Fruit fly (Drosophila melanogaster) whole organism, embryonic: ENCODE results near the gene CHKov1.

Experiments
- CG10543 ChIP-seq: fragments of 200-800 bp; sonication (Bioruptor generic); optimal IDR thresholded peaks from 3 replicates; lab custom pipeline; 2017; ENCODE audit warnings: missing biosample characterization, mild to moderate bottlenecking, missing genetic modification characterization, moderate library complexity
- CG1233 ChIP-seq: fragments of 200-800 bp; sonication (Bioruptor generic); optimal IDR thresholded peaks from 4 replicates; lab custom pipeline; 2018; ENCODE audit warnings: missing biosample characterization, mild to moderate bottlenecking, missing genetic modification characterization
- CG13296 ChIP-seq: fragments of 200-800 bp; sonication (Bioruptor generic); optimal IDR thresholded peaks from 3 replicates; lab custom pipeline; 2018; ENCODE audit warnings: missing biosample characterization, mild to moderate bottlenecking, missing genetic modification characterization
- CG14860 ChIP-seq: fragments of 200-800 bp; sonication (Bioruptor generic); IDR thresholded peaks from 3 replicates; pipeline ENCODE4 v1.3.6; 2022; ENCODE audit warnings: missing biosample characterization, missing genetic modification characterization; ENCODE audit not compliant: partially characterized antibody
- CG16779 ChIP-seq: fragments of 200-800 bp; sonication (Bioruptor generic); IDR thresholded peaks from 2 replicates; pipeline ENCODE4 v1.3.6; 2022; ENCODE audit warnings: missing biosample characterization, missing genetic modification characterization
- CG32767 ChIP-seq: fragments of 200-800 bp; sonication (Bioruptor generic); IDR thresholded peaks from 2 replicates; pipeline ENCODE4 v1.3.6; 2022; ENCODE audit warnings: missing biosample characterization, missing genetic modification characterization
- Sox102F ChIP-seq: fragments of 200-800 bp; sonication (Bioruptor generic); optimal IDR thresholded peaks from 2 replicates; lab custom pipeline; 2018; ENCODE audit warnings: missing biosample characterization, mild to moderate bottlenecking, missing genetic modification characterization, moderate library complexity
- chm ChIP-seq: fragments of 200-800 bp; sonication (Bioruptor generic); IDR thresholded peaks from 2 replicates; pipeline ENCODE4 v1.3.6; 2022; ENCODE audit warnings: missing biosample characterization, missing genetic modification characterization
- nerfin-1 ChIP-seq: fragments of 200-800 bp; sonication (Bioruptor generic); optimal IDR thresholded peaks from 3 replicates; lab custom pipeline; 2019; ENCODE audit warnings: missing biosample characterization, mild to moderate bottlenecking, missing genetic modification characterization, moderate library complexity
- pan ChIP-seq, 4 experiments: fragments of >200 bp in 3 of 4; fragments of 200-800 bp in 1 of 4; sonication (Bioruptor generic) in 1 of 4; optimal IDR thresholded peaks in 3 of 4; IDR thresholded peaks in 1 of 4; 2 replicates each; pipeline versions ENCODE4 v1.3.6 to Lab custom; 2017 to 2022; ENCODE audit warnings: missing biosample characterization in 2 of 4, missing genetic modification characterization in 2 of 4, mixed read lengths in 1 of 4

DNA sequence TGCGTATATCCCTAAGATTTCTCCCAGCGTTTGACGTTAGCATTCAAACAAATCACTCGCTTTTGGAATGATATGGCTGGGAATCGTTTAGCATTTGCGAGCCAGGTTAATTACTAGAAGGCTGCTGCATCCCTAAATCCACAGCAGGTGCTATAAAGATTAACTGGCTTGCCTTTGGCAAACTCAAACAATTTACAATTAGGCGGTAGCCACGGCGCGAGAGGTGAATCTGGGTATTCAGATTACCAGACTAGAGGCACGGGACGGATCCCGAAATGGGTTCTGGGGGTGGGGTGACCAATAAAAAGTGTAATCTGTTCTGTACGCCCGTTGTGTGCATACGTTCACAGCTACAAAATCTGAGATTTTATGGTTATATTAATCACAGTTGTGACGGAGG is 48.0 kb downstream of the CHKov1 start, which contains the start of gene CG11892:
- TF ChIP-seq CG14860 (no peak), CG16779 (no peak), CG13296 (peak; percentile 76), chm (no peak), pan (optimal IDR thresholded peaks at IDR 0.05; lab: Kevin White, UChicago) (no peak), pan (GFP tag; optimal IDR thresholded peaks at IDR 0.05 in 1 of 2, IDR thresholded peaks at IDR 0.05 in 1 of 2) (no peak), CG10543 (GFP tag; lab: Kevin White, UChicago) (peak; percentile 72), Sox102F (peak; percentile 37), CG1233 (no peak), nerfin-1 (tag; lab: Kevin White, UChicago) (no peak), CG32767 (GFP tag; lab: Robert Waterston, UW) (no peak)
